Fruit fly (Drosophila melanogaster): ENCODE results near the gene SK.

The SK gene

DNA sequence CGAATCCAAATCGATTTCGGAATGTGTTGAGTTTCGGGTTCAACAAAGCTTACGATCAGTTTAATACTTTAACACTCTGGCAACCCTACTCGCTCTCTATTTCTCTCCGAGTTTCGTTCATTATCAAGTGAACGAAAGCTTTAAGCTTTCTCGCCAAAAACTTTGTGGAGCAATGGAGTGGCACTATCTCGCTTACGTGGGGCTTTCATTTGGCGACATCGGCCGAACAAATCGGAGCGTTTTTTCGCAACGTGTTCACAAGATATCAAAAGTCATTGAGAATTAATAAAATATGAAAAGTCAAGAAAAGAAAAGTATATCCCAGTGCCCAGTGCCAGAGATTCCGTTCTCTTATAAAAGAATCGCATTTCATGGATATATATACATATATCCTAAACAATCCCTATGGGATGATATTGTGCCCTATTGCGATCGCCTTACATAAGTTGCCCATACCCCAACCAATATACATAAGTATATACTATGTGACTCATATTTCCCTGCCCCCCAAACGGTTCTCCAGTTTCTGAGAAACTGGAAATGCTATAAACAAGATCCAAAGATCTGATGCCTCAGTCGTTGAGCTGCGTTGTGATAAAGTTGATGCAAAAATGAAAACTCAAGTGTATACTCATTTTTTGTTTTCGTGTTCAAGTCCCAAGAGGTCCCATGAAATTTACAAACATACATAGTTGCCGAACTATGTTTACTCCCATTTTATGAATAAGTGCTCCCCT lies 88.5 kb downstream of the SK start:
- no peak for TF ChIP-seq pan (optimal IDR thresholded peaks at IDR 0.05)
- TF ChIP-seq psq (optimal IDR thresholded peaks at IDR 0.05) = no peak
- no peak for TF ChIP-seq CG8478 (optimal IDR thresholded peaks at IDR 0.05)

DNA sequence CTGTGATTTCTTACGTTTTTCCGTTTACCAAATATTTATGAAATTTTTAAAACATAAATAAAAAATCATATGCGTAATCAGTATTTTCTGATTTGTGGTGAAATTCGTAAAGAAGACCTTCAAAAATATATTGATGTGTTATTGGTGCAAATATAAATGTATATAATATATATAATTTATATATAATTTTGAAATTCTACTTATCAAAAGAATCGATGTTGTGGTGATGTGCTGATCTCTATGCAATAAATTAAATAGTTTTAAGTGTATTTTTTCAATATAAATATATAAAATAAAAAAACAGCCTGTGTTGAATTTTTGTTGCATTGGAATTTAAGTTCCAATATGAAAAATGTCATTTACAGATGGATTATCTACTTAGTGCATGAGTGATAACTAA lies 89.2 kb downstream of the SK start, which contains the start of gene CG15784:
Gene CG15784, plus strand, starts transcription at position 301 of the 400 bp plus-strand sequence.
- no peak for TF ChIP-seq Dll (optimal IDR thresholded peaks at IDR 0.05)
- TF ChIP-seq CG8478 (optimal IDR thresholded peaks at IDR 0.05) = no peak
- TF ChIP-seq pan (optimal IDR thresholded peaks at IDR 0.05) = no peak
- TF ChIP-seq psq (optimal IDR thresholded peaks at IDR 0.05) = no peak
- no peak for TF ChIP-seq EcR (GFP tag; optimal IDR thresholded peaks at IDR 0.05)
- no peak for TF ChIP-seq usp (GFP tag; optimal IDR thresholded peaks at IDR 0.05)

DNA sequence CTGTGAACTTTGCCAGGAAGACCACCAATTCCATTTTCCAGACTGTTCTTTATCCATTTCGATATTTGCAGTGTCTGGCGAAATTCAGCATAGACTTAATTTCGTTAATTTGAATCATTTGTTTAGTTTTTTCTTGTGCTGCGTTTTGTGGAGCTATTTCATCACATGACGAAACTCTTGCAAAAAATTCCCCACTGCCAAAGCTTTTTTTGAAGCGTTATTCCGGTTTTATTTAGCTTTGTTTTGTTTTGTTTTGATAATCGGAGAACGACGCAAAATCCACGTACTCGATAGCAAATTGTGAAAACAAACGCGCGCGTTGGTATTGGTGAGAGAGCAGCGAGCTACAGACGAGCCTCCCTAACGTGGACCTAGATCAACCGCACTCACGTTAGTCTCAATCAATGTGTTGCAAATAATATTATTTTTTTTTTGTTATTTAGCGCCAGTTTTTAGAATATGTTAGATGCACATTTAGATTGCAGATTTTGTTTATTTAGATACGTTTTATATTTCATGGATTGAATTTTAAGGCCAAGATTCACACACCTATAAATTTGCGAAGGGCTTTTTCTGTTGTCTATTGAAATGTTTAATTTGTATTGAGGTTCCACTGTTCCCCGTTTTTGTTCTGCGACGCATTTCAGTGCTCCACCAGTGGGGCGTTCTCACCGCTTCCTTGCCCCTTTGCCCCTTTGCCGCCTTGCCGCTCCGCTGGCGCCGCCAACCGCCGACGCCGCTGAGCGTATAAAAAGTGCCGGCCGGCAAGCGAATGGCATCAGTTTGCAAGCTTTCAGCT lies 89.9 kb downstream of the SK start:
- TF ChIP-seq psq (optimal IDR thresholded peaks at IDR 0.05) (no peak), pan (optimal IDR thresholded peaks at IDR 0.05) (no peak), EcR (GFP tag; optimal IDR thresholded peaks at IDR 0.05) (no peak), usp (GFP tag; optimal IDR thresholded peaks at IDR 0.05) (no peak), Dll (optimal IDR thresholded peaks at IDR 0.05) (no peak), CG8478 (optimal IDR thresholded peaks at IDR 0.05) (no peak)

DNA sequence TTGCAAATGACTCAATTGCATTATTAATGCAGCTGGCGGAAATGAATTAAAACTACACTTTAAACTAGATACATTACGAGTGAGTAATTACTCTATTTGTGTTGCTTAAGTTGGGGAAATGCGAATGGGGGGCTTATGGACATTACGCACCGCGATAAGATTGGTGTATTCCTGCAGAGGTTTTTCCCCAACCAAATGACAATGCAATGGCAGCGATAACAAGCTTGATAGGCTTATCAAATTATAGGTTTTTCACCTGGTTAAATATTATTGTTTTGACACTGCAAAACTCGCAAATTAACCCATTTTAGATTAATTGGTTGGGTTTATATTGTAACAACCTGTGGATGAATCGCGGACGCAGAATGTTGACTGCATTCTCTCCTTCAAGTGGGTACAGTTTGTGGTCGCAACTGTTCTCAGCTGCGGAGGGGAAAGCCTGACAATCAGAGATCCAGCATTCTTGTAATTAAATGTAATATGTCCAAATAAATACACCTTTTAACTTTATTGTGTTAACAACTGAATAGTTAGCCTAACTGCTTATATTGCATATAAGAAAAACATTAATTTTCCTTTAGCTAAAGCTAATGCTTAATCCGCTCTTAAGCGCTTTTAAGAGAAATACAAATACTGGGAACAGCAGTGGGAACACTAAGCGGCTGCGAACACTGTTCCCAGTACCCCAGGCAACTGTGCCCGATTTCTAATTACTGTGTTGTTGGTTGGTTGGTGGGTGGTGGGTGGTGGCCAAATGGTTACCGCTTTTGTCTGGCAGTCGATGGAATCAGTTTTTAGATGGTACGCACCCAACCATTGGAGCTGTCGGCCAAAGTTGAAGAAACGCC lies 92.8 kb downstream of the SK start:
- TF ChIP-seq CG8478 (optimal IDR thresholded peaks at IDR 0.05) (no peak), usp (GFP tag; optimal IDR thresholded peaks at IDR 0.05) (no peak), Dll (optimal IDR thresholded peaks at IDR 0.05) (no peak), pan (optimal IDR thresholded peaks at IDR 0.05) (no peak), EcR (GFP tag; optimal IDR thresholded peaks at IDR 0.05) (no peak), psq (optimal IDR thresholded peaks at IDR 0.05) (no peak)

DNA sequence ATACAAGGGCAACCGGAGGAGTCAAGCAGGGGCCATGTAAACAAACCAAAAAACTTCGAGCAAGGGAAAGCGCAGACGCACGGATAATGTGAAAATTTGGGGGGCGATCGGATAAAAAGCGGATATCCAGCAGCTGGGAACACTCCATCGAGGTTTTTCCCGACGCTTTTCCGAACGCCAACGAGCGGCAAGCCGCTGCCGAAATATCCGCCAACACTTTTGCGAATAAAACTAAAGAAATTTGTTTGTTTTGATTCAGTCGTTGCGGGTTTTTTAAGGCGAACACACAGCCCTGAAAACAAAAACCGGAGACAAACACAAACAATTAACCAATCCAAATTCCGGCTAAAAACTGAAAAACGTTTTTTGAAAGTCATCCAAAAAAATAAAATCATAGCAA lies 106.4 kb downstream of the SK start, which contains the start of gene SPR:
Gene SPR, plus strand, starts transcription at position 253 of the 400 bp plus-strand sequence.
- TF ChIP-seq Dll (optimal IDR thresholded peaks at IDR 0.05) (no peak), psq (optimal IDR thresholded peaks at IDR 0.05) (no peak), usp (GFP tag; optimal IDR thresholded peaks at IDR 0.05) (no peak), EcR (GFP tag; optimal IDR thresholded peaks at IDR 0.05) (no peak), pan (optimal IDR thresholded peaks at IDR 0.05) (no peak), CG8478 (optimal IDR thresholded peaks at IDR 0.05) (no peak)
